Worm (Caenorhabditis elegans) whole organism, dauer: ENCODE measurements around the gene Y50D4A.1.

ENCODE experiments used
- unc-62 ChIP-seq: sonication (generic microtip); optimal IDR thresholded peaks from 2 replicates; lab custom pipeline; 2017; ENCODE audit warnings: missing biosample characterization, missing genetic modification reagents, missing genetic modification characterization

The Y50D4A.1 gene

ce11 chrV:1263939-1264823 is 56.5 kb downstream of the Y50D4A.1 start, which contains the start of the genes rab-1 and C39F7.5:
rab-1 (minus strand) TSS chrV:1263989.
C39F7.5 (plus strand) TSS chrV:1264773.
- no peak for TF ChIP-seq unc-62 (GFP tag; lab: Kevin White, UChicago)

- TF ChIP-seq unc-62 (GFP tag; lab: Kevin White, UChicago), result no peak
Measured at ce11 chrV:1266540-1266939, 58.9 kb downstream of the Y50D4A.1 start.
